Worm (Caenorhabditis elegans) whole organism, young adult: Measurements from ENCODE around the gene nspb-1.

Source experiments
- B0019.2 ChIP-seq: fragments of 200-800 bp; sonication (Bioruptor generic); conservative IDR thresholded peaks from 2 replicates; pipeline ENCODE4 v1.3.6; 2022; ENCODE audit warnings: missing genetic modification reagents, missing genetic modification characterization, missing compliant biosample characterization
- C17E4.6 ChIP-seq: fragments of 200-800 bp; sonication (Bioruptor generic); IDR thresholded peaks from 2 replicates; pipeline ENCODE4 v1.3.6; 2022; ENCODE audit warnings: missing genetic modification reagents, missing genetic modification characterization, missing compliant biosample characterization
- D2030.7 ChIP-seq: fragments of 200-800 bp; sonication (Bioruptor generic); IDR thresholded peaks from 2 replicates; pipeline ENCODE4 v1.3.6; 2022; ENCODE audit warnings: missing genetic modification reagents, missing genetic modification characterization, missing compliant biosample characterization
- F10E7.11 ChIP-seq: sonication (generic microtip); optimal IDR thresholded peaks from 2 replicates; lab custom pipeline; 2017; ENCODE audit warnings: mild to moderate bottlenecking, missing genetic modification characterization, moderate library complexity, missing compliant biosample characterization
- F33H1.4 ChIP-seq: fragments of 200-800 bp; sonication (Bioruptor generic); IDR thresholded peaks from 2 replicates; pipeline ENCODE4 v1.3.6; 2022; ENCODE audit warnings: missing genetic modification reagents, missing genetic modification characterization, missing compliant biosample characterization
- F49E8.2 ChIP-seq: sonication (generic microtip); optimal IDR thresholded peaks from 3 replicates; lab custom pipeline; 2017; ENCODE audit warnings: missing genetic modification characterization, mild to moderate bottlenecking, missing compliant biosample characterization, antibody characterized with exemption, moderate library complexity; ENCODE audit not compliant: insufficient read depth
- F55B11.4 ChIP-seq: sonication (generic microtip); optimal IDR thresholded peaks from 2 replicates; lab custom pipeline; 2016; ENCODE audit warnings: missing compliant biosample characterization, missing genetic modification characterization, borderline replicate concordance; ENCODE audit not compliant: insufficient read depth
- T07F8.4 ChIP-seq: sonication (generic microtip); optimal IDR thresholded peaks from 2 replicates; lab custom pipeline; 2016; ENCODE audit warnings: mild to moderate bottlenecking, missing genetic modification characterization, moderate library complexity, missing compliant biosample characterization
- akir-1 ChIP-seq: fragments of 200-800 bp; sonication (Bioruptor generic); optimal IDR thresholded peaks from 2 replicates; lab custom pipeline; 2018; ENCODE audit warnings: mild to moderate bottlenecking, missing genetic modification characterization, moderate library complexity, missing compliant biosample characterization
- ama-1 ChIP-seq, 3 experiments: fragments of 150-350 bp in 1 of 3; sonication (generic microtip) in 2 of 3; optimal IDR thresholded peaks; 2 replicates each; lab custom pipeline; 2014 to 2018; ENCODE audit warnings: missing biosample characterization in 2 of 3, missing genetic modification characterization in 2 of 3, missing genetic modification reagents in 2 of 3
- bed-2 ChIP-seq: fragments of 200-800 bp; sonication (Bioruptor generic); IDR thresholded peaks from 2 replicates; pipeline ENCODE4 v1.3.6; 2022; ENCODE audit warnings: missing genetic modification reagents, missing genetic modification characterization, missing compliant biosample characterization
- cebp-1 ChIP-seq, 2 experiments: fragments of 200-800 bp in 1 of 2; sonication (Bioruptor generic) in 1 of 2; sonication (generic microtip) in 1 of 2; IDR thresholded peaks in 1 of 2; optimal IDR thresholded peaks in 1 of 2; 2 replicates each; pipeline versions ENCODE4 v1.3.6 to Lab custom; 2017 to 2022; ENCODE audit warnings: missing compliant biosample characterization in 2 of 2, missing genetic modification characterization in 2 of 2, mild to moderate bottlenecking in 1 of 2, missing genetic modification reagents in 1 of 2, moderate library complexity in 1 of 2
- ceh-100 ChIP-seq: fragments of 200-800 bp; sonication (Bioruptor generic); IDR thresholded peaks from 2 replicates; pipeline ENCODE4 v1.3.6; 2022; ENCODE audit warnings: missing genetic modification reagents, missing genetic modification characterization, missing compliant biosample characterization
- ceh-27 ChIP-seq: fragments of 200-800 bp; sonication (Bioruptor generic); optimal IDR thresholded peaks from 2 replicates; lab custom pipeline; 2018; ENCODE audit warnings: mild to moderate bottlenecking, missing genetic modification characterization, moderate library complexity, missing compliant biosample characterization
- ceh-58 ChIP-seq: fragments of 200-800 bp; sonication (Bioruptor generic); IDR thresholded peaks from 2 replicates; pipeline ENCODE4 v1.3.6; 2022; ENCODE audit warnings: missing genetic modification characterization, missing compliant biosample characterization
- ceh-91 ChIP-seq: fragments of 200-800 bp; sonication (Bioruptor generic); IDR thresholded peaks from 2 replicates; pipeline ENCODE4 v1.3.6; 2022; ENCODE audit warnings: missing genetic modification reagents, missing genetic modification characterization, missing compliant biosample characterization
- chd-7 ChIP-seq: sonication (generic microtip); optimal IDR thresholded peaks from 2 replicates; lab custom pipeline; 2016; ENCODE audit warnings: mild to moderate bottlenecking, missing genetic modification characterization, moderate library complexity, missing compliant biosample characterization
- die-1 ChIP-seq: sonication (generic microtip); optimal IDR thresholded peaks from 2 replicates; lab custom pipeline; 2016; ENCODE audit warnings: missing genotype, mild to moderate bottlenecking, missing genetic modification characterization, missing compliant biosample characterization
- efl-1 ChIP-seq: fragments of 150-350 bp; optimal IDR thresholded peaks from 2 replicates; lab custom pipeline; 2014; ENCODE audit warnings: missing biosample characterization, missing genetic modification reagents, missing genetic modification characterization
- fkh-3 ChIP-seq: sonication (generic microtip); optimal IDR thresholded peaks from 2 replicates; lab custom pipeline; 2016; ENCODE audit warnings: mild to moderate bottlenecking, missing genetic modification characterization, missing compliant biosample characterization
- him-1 ChIP-seq: sonication (generic microtip); optimal IDR thresholded peaks from 2 replicates; lab custom pipeline; 2016; ENCODE audit warnings: missing genotype, missing genetic modification reagents, missing genetic modification characterization, missing compliant biosample characterization
- hmg-20 ChIP-seq: fragments of 200-800 bp; sonication (Bioruptor generic); IDR thresholded peaks from 2 replicates; pipeline ENCODE4 v1.3.6; 2022; ENCODE audit warnings: missing genetic modification reagents, missing genetic modification characterization, missing compliant biosample characterization
- lin-40 ChIP-seq: sonication (generic microtip); optimal IDR thresholded peaks from 2 replicates; lab custom pipeline; 2016; ENCODE audit warnings: missing genetic modification characterization, mild to moderate bottlenecking, missing compliant biosample characterization, missing genotype, missing genetic modification reagents
- madf-10 ChIP-seq: sonication (generic microtip); optimal IDR thresholded peaks from 2 replicates; lab custom pipeline; 2016; ENCODE audit warnings: mild to moderate bottlenecking, missing genetic modification characterization, missing compliant biosample characterization
- madf-8 ChIP-seq: fragments of 200-800 bp; sonication (Bioruptor generic); conservative IDR thresholded peaks from 2 replicates; pipeline ENCODE4 v1.3.6; 2022; ENCODE audit warnings: missing genetic modification reagents, missing genetic modification characterization, missing compliant biosample characterization
- nhr-80 ChIP-seq: sonication (generic microtip); optimal IDR thresholded peaks from 2 replicates; lab custom pipeline; 2016; ENCODE audit warnings: missing genetic modification characterization, missing compliant biosample characterization
- rcor-1 ChIP-seq: fragments of 200-800 bp; sonication (Bioruptor generic); IDR thresholded peaks from 2 replicates; pipeline ENCODE4 v1.3.6; 2022; ENCODE audit warnings: missing genetic modification reagents, missing genetic modification characterization, missing compliant biosample characterization
- repo-1 ChIP-seq: sonication (generic microtip); optimal IDR thresholded peaks from 2 replicates; lab custom pipeline; 2017; ENCODE audit warnings: mild to moderate bottlenecking, missing genetic modification characterization, missing compliant biosample characterization
- snpc-1.1 ChIP-seq: sonication (generic microtip); optimal IDR thresholded peaks from 2 replicates; lab custom pipeline; 2017; ENCODE audit warnings: missing genetic modification characterization, mild to moderate bottlenecking, missing compliant biosample characterization, antibody characterized with exemption, moderate library complexity, missing genotype, missing genetic modification reagents; ENCODE audit not compliant: insufficient read depth
- snpc-3.4 ChIP-seq: sonication (generic microtip); optimal IDR thresholded peaks from 2 replicates; lab custom pipeline; 2017; ENCODE audit warnings: missing genetic modification characterization, mild to moderate bottlenecking, missing compliant biosample characterization, antibody characterized with exemption, moderate library complexity, missing genotype, missing genetic modification reagents
- somi-1 ChIP-seq: fragments of 200-800 bp; sonication (Bioruptor generic); optimal IDR thresholded peaks from 2 replicates; lab custom pipeline; 2018; ENCODE audit warnings: mild to moderate bottlenecking, missing genetic modification characterization, missing compliant biosample characterization
- ztf-22 ChIP-seq: fragments of 200-800 bp; sonication (Bioruptor generic); optimal IDR thresholded peaks from 2 replicates; lab custom pipeline; 2018; ENCODE audit warnings: mild to moderate bottlenecking, missing genetic modification characterization, moderate library complexity, missing compliant biosample characterization
- ztf-26 ChIP-seq: sonication (generic microtip); optimal IDR thresholded peaks from 2 replicates; lab custom pipeline; 2017; ENCODE audit warnings: missing genetic modification characterization, missing compliant biosample characterization
- ztf-3 ChIP-seq: fragments of 200-800 bp; sonication (Bioruptor generic); optimal IDR thresholded peaks from 2 replicates; lab custom pipeline; 2018; ENCODE audit warnings: mild to moderate bottlenecking, missing genetic modification characterization, missing compliant biosample characterization
- ztf-6 ChIP-seq: fragments of 200-800 bp; sonication (Bioruptor generic); IDR thresholded peaks from 2 replicates; pipeline ENCODE4 v1.3.6; 2022; ENCODE audit warnings: missing genetic modification reagents, missing genetic modification characterization, missing compliant biosample characterization

Gene nspb-1

ce11 chrIV:6607059-6607458 lies 16.1 kb upstream of the nspb-1 start:
- TF ChIP-seq madf-8 (GFP tag; lab: Robert Waterston, UW) = no peak
- TF ChIP-seq nhr-80 (tag; lab: Kevin White, UChicago) = peak; percentile 6
- TF ChIP-seq B0019.2 (GFP tag; lab: Robert Waterston, UW) = no peak

- TF ChIP-seq akir-1 (GFP tag; lab: Kevin White, UChicago) (no peak), snpc-1.1 (no peak), cebp-1 (GFP tag; IDR thresholded peaks at IDR 0.05; lab: Robert Waterston, UW) (no peak), cebp-1 (tag; optimal IDR thresholded peaks at IDR 0.05; lab: Kevin White, UChicago) (peak; percentile 5)
Measured at ce11 chrIV:6606587-6606986, 15.7 kb upstream of the nspb-1 start.

DNA sequence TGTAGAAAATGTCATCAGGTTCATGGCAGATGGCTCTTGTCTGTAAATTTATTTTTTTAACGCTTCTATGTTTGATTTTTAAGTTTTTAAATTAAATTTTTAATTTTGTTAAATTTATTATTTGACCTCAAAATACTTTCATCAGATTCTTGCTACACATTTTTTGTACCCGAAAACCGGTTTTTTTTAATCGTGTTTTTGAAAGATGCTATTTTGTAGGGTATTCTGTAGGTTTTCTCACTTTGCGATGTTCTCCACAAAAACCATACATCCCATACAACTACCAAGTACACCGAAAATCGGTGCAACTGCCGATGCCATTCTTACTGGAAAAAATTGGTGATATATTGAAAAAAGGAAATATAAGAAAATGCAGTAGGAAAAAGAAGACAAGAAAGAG lies 15.0 kb upstream of the nspb-1 start, which contains the start of gene nstp-2:
nstp-2 (minus strand) TSS at position 326 of the 400 bp plus-strand sequence.
- TF ChIP-seq bed-2 (GFP tag; lab: Robert Waterston, UW) (no peak), D2030.7 (GFP tag; lab: Robert Waterston, UW) (no peak), ceh-91 (GFP tag; lab: Robert Waterston, UW) (no peak), F33H1.4 (GFP tag; lab: Robert Waterston, UW) (no peak), ztf-6 (GFP tag; lab: Robert Waterston, UW) (no peak), hmg-20 (no peak), T07F8.4 (tag; lab: Kevin White, UChicago) (no peak), die-1 (no peak), C17E4.6 (no peak), madf-10 (tag; lab: Kevin White, UChicago) (no peak), fkh-3 (no peak), efl-1 (GFP tag; lab: Kevin White, UChicago) (no peak), ztf-26 (tag; lab: Kevin White, UChicago) (no peak), lin-40 (tag; lab: Kevin White, UChicago) (no peak), ztf-22 (no peak), ceh-100 (no peak), ceh-27 (GFP tag; lab: Kevin White, UChicago) (no peak)
- TF ChIP-seq, all 124 proteins: peak for 0

DNA sequence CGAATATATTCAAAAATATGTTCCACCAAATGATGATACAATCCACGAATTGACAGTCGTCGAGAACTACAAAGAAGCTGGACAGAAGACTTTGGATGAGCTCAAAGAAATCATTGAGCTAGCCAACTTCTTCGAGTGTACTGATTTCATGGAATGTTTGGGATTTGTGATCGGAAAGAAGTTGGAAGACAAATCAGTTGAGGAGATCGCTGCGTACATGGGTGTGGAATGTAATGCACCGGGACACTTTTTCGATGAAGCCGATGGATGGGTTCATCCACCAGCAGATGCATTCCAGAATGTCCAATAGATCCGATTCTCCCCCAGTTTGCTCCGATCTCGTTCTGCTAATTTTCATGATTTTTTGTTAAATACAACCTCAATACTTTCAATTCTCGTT lies 12.6 kb upstream of the nspb-1 start:
- no peak for TF ChIP-seq nhr-80 (tag; lab: Kevin White, UChicago)
- no peak for TF ChIP-seq somi-1 (GFP tag; lab: Kevin White, UChicago)
- peak; percentile 53 for TF ChIP-seq repo-1 (tag; lab: Kevin White, UChicago)
- peak; percentile 8 for TF ChIP-seq chd-7

- no peak for TF ChIP-seq rcor-1
- no peak for TF ChIP-seq F10E7.11 (tag; lab: Kevin White, UChicago)
- no peak for TF ChIP-seq F55B11.4 (tag; lab: Kevin White, UChicago)
- TF ChIP-seq ama-1 (optimal IDR thresholded peaks at IDR 0.05; lab: Kevin White, UChicago) = no peak
- no peak for TF ChIP-seq ama-1 (GFP tag; optimal IDR thresholded peaks at IDR 0.05; lab: Kevin White, UChicago)
- TF ChIP-seq ceh-58 (GFP tag; lab: Robert Waterston, UW) = no peak
- no peak for TF ChIP-seq ztf-3
- TF ChIP-seq cebp-1 (GFP tag; IDR thresholded peaks at IDR 0.05; lab: Robert Waterston, UW) = no peak
- TF ChIP-seq cebp-1 (tag; optimal IDR thresholded peaks at IDR 0.05; lab: Kevin White, UChicago) = no peak
- TF ChIP-seq him-1 (tag; lab: Kevin White, UChicago) = no peak
- no peak for TF ChIP-seq snpc-3.4 (tag; lab: Kevin White, UChicago)
- TF ChIP-seq F49E8.2 = no peak
- TF ChIP-seq, all 124 proteins: peak for 0
Measured at ce11 chrIV:6602376-6602775, 11.5 kb upstream of the nspb-1 start, which contains the start of gene F15B10.3. F15B10.3 (plus strand) TSS chrIV:6602676.
